Fruit fly (Drosophila melanogaster) whole organism, embryonic: Measurements from ENCODE around the gene CG34293.

Source experiments
- Atf-2 ChIP-seq: fragments of 200-800 bp; sonication (Bioruptor generic); optimal IDR thresholded peaks from 2 replicates; lab custom pipeline; 2016; ENCODE audit warnings: missing biosample characterization, missing genetic modification characterization
- CG10462 ChIP-seq: fragments of 200-800 bp; sonication (Bioruptor generic); optimal IDR thresholded peaks from 2 replicates; lab custom pipeline; 2016; ENCODE audit warnings: missing biosample characterization, missing genetic modification characterization
- CG12942 ChIP-seq: fragments of 200-800 bp; sonication (Bioruptor generic); optimal IDR thresholded peaks from 3 replicates; lab custom pipeline; 2016; ENCODE audit warnings: missing biosample characterization, missing genetic modification characterization
- CG14441 ChIP-seq: fragments of 200-800 bp; sonication (Bioruptor generic); IDR thresholded peaks from 2 replicates; pipeline ENCODE4 v1.3.6; 2022; ENCODE audit warnings: missing biosample characterization, missing genetic modification characterization
- CG15514 ChIP-seq: fragments of 200-800 bp; sonication (Bioruptor generic); optimal IDR thresholded peaks from 3 replicates; lab custom pipeline; 2017; ENCODE audit warnings: missing biosample characterization, missing genetic modification characterization, mild to moderate bottlenecking, moderate library complexity, missing genetic modification reagents
- CG15696 ChIP-seq: fragments of 200-800 bp; sonication (Bioruptor generic); optimal IDR thresholded peaks from 2 replicates; lab custom pipeline; 2019; ENCODE audit warnings: missing biosample characterization, mild to moderate bottlenecking, missing genetic modification characterization, moderate library complexity
- CG17328 ChIP-seq: fragments of 200-800 bp; sonication (Bioruptor generic); IDR thresholded peaks from 2 replicates; pipeline ENCODE4 v1.3.6; 2022; ENCODE audit warnings: missing biosample characterization, missing genetic modification characterization
- CG17359 ChIP-seq: fragments of 200-800 bp; sonication (Bioruptor generic); optimal IDR thresholded peaks from 3 replicates; lab custom pipeline; 2018; ENCODE audit warnings: missing biosample characterization, mild to moderate bottlenecking, missing genetic modification characterization, moderate library complexity
- CG17361 ChIP-seq: fragments of 200-800 bp; sonication (Bioruptor generic); IDR thresholded peaks from 3 replicates; pipeline ENCODE4 v1.3.6; 2022; ENCODE audit warnings: missing biosample characterization, missing genetic modification characterization
- CG1832 ChIP-seq: fragments of 200-800 bp; sonication (Bioruptor generic); optimal IDR thresholded peaks from 2 replicates; lab custom pipeline; 2017; ENCODE audit warnings: missing biosample characterization, mild to moderate bottlenecking, missing genetic modification characterization, inconsistent platforms
- CG18476 ChIP-seq: fragments of 200-800 bp; sonication (Bioruptor generic); optimal IDR thresholded peaks from 2 replicates; lab custom pipeline; 2016; ENCODE audit warnings: missing biosample characterization, mild to moderate bottlenecking, missing genetic modification characterization
- CG2202 ChIP-seq: fragments of 200-800 bp; sonication (Bioruptor generic); optimal IDR thresholded peaks from 2 replicates; lab custom pipeline; 2018; ENCODE audit warnings: missing biosample characterization, mild to moderate bottlenecking, missing genetic modification characterization
- CG33213 ChIP-seq: fragments of 200-800 bp; sonication (Bioruptor generic); optimal IDR thresholded peaks from 3 replicates; lab custom pipeline; 2016; ENCODE audit warnings: missing biosample characterization, missing genetic modification characterization
- CG4282 ChIP-seq: fragments of 200-800 bp; sonication (Bioruptor generic); optimal IDR thresholded peaks from 2 replicates; lab custom pipeline; 2016; ENCODE audit warnings: missing biosample characterization, missing genetic modification characterization
- CG7786 ChIP-seq: fragments of 200-800 bp; sonication (Bioruptor generic); optimal IDR thresholded peaks from 2 replicates; lab custom pipeline; 2016; ENCODE audit warnings: missing biosample characterization, missing genetic modification characterization
- CG8388 ChIP-seq: fragments of 200-800 bp; sonication (Bioruptor generic); optimal IDR thresholded peaks from 2 replicates; lab custom pipeline; 2019; ENCODE audit warnings: missing biosample characterization, mild to moderate bottlenecking, missing genetic modification characterization, moderate library complexity
- CG8944 ChIP-seq: fragments of 200-800 bp; sonication (Bioruptor generic); optimal IDR thresholded peaks from 3 replicates; lab custom pipeline; 2016; ENCODE audit warnings: missing biosample characterization, missing genetic modification characterization
- CG9727 ChIP-seq: fragments of 200-800 bp; sonication (Bioruptor generic); optimal IDR thresholded peaks from 3 replicates; lab custom pipeline; 2017; ENCODE audit warnings: missing biosample characterization, mild to moderate bottlenecking, missing genetic modification characterization
- Camta ChIP-seq: fragments of 200-800 bp; sonication (Bioruptor generic); optimal IDR thresholded peaks from 2 replicates; lab custom pipeline; 2016; ENCODE audit warnings: missing biosample characterization, missing genetic modification characterization
- Chrac-16 ChIP-seq: fragments of 200-800 bp; sonication (Bioruptor generic); optimal IDR thresholded peaks from 3 replicates; lab custom pipeline; 2016; ENCODE audit warnings: missing biosample characterization, missing genetic modification characterization
- Dip3 ChIP-seq: fragments of 200-800 bp; sonication (Bioruptor generic); optimal IDR thresholded peaks from 3 replicates; lab custom pipeline; 2016; ENCODE audit warnings: missing biosample characterization, missing genetic modification characterization
- Eip74EF ChIP-seq, 2 experiments: fragments of 200-800 bp in 1 of 2; fragments of >200 bp in 1 of 2; sonication (Bioruptor generic) in 1 of 2; optimal IDR thresholded peaks; 2 replicates each; lab custom pipeline; 2017 to 2019; ENCODE audit warnings: missing biosample characterization in 2 of 2, missing genetic modification characterization in 2 of 2, mild to moderate bottlenecking in 1 of 2, moderate library complexity in 1 of 2
- Ets65A ChIP-seq: fragments of 200-800 bp; sonication (Bioruptor generic); peaks from one replicate; lab custom pipeline; 2016; ENCODE audit warnings: missing biosample characterization, missing genetic modification characterization
- Fer1 ChIP-seq: fragments of 200-800 bp; sonication (Bioruptor generic); optimal IDR thresholded peaks from 2 replicates; lab custom pipeline; 2017; ENCODE audit warnings: missing biosample characterization, mild to moderate bottlenecking, missing genetic modification characterization
- GATAe ChIP-seq: fragments of 200-800 bp; sonication (Bioruptor generic); conservative IDR thresholded peaks from 2 replicates; pipeline ENCODE4 v1.3.6; 2022; ENCODE audit warnings: missing biosample characterization, missing genetic modification characterization
- HHEX ChIP-seq: fragments of 200-800 bp; sonication (Bioruptor generic); optimal IDR thresholded peaks from 3 replicates; lab custom pipeline; 2017; ENCODE audit warnings: missing biosample characterization, mild to moderate bottlenecking, missing genetic modification characterization, missing genetic modification reagents
- Hand ChIP-seq: fragments of 200-800 bp; sonication (Bioruptor generic); optimal IDR thresholded peaks from 2 replicates; lab custom pipeline; 2017; ENCODE audit warnings: mild to moderate bottlenecking, missing biosample characterization, missing genetic modification reagents, missing genetic modification characterization
- MBD-R2 ChIP-seq: fragments of 200-800 bp; sonication (Bioruptor generic); IDR thresholded peaks from 2 replicates; pipeline ENCODE4 v1.3.6; 2022; ENCODE audit warnings: missing biosample characterization, missing genetic modification characterization
- MTF-1 ChIP-seq: fragments of 200-800 bp; sonication (Bioruptor generic); optimal IDR thresholded peaks from 2 replicates; lab custom pipeline; 2018; ENCODE audit warnings: missing biosample characterization, mild to moderate bottlenecking, missing genetic modification characterization, borderline replicate concordance
- Myb ChIP-seq: fragments of 200-800 bp; sonication (Bioruptor generic); optimal IDR thresholded peaks from 2 replicates; lab custom pipeline; 2016; ENCODE audit warnings: missing biosample characterization, missing genetic modification characterization
- NfI ChIP-seq: fragments of 200-800 bp; sonication (Bioruptor generic); optimal IDR thresholded peaks from 3 replicates; lab custom pipeline; 2018; ENCODE audit warnings: missing biosample characterization, mild to moderate bottlenecking, missing genetic modification characterization, moderate library complexity
- Sox102F ChIP-seq: fragments of 200-800 bp; sonication (Bioruptor generic); optimal IDR thresholded peaks from 2 replicates; lab custom pipeline; 2018; ENCODE audit warnings: missing biosample characterization, mild to moderate bottlenecking, missing genetic modification characterization, moderate library complexity
- Usf ChIP-seq: fragments of 200-800 bp; sonication (Bioruptor generic); optimal IDR thresholded peaks from 2 replicates; lab custom pipeline; 2017; ENCODE audit warnings: missing genotype, missing biosample characterization, missing genetic modification characterization
- amos ChIP-seq: fragments of 200-800 bp; sonication (Bioruptor generic); IDR thresholded peaks from 2 replicates; pipeline ENCODE4 v1.3.6; 2022; ENCODE audit warnings: missing biosample characterization, missing genetic modification characterization; ENCODE audit not compliant: partially characterized antibody
- aop ChIP-seq: fragments of 200-800 bp; sonication (Bioruptor generic); IDR thresholded peaks from 2 replicates; pipeline ENCODE4 v1.3.6; 2022; ENCODE audit warnings: missing biosample characterization, missing genetic modification characterization
- ap ChIP-seq: fragments of 200-800 bp; sonication (Bioruptor generic); IDR thresholded peaks from 2 replicates; pipeline ENCODE4 v1.3.6; 2022; ENCODE audit warnings: missing biosample characterization, missing genetic modification characterization
- ash1 ChIP-seq: fragments of 200-800 bp; sonication (Bioruptor generic); optimal IDR thresholded peaks from 2 replicates; lab custom pipeline; 2018; ENCODE audit warnings: missing biosample characterization, mild to moderate bottlenecking, missing genetic modification characterization
- bsh ChIP-seq, 2 experiments: fragments of 200-800 bp; sonication (Bioruptor generic); optimal IDR thresholded peaks; 2 replicates each; lab custom pipeline; 2017 to 2018; ENCODE audit warnings: mild to moderate bottlenecking in 2 of 2, missing biosample characterization in 2 of 2, missing genetic modification characterization in 2 of 2, moderate library complexity in 1 of 2
- cg ChIP-seq: fragments of 200-800 bp; sonication (Bioruptor generic); optimal IDR thresholded peaks from 3 replicates; lab custom pipeline; 2019; ENCODE audit warnings: missing biosample characterization, mild to moderate bottlenecking, missing genetic modification characterization, moderate library complexity
- chif ChIP-seq, 2 experiments: fragments of 200-800 bp; sonication (Bioruptor generic); optimal IDR thresholded peaks; 3 replicates each; lab custom pipeline; 2016; ENCODE audit warnings: missing biosample characterization in 2 of 2, missing genetic modification characterization in 2 of 2
- dan ChIP-seq: fragments of 200-800 bp; sonication (Bioruptor generic); IDR thresholded peaks from 2 replicates; pipeline ENCODE4 v1.3.6; 2022; ENCODE audit warnings: missing biosample characterization, missing genetic modification characterization
- exex ChIP-seq: fragments of 200-800 bp; sonication (Bioruptor generic); optimal IDR thresholded peaks from 4 replicates; lab custom pipeline; 2018; ENCODE audit warnings: missing biosample characterization, mild to moderate bottlenecking, missing genetic modification characterization, moderate library complexity
- gce ChIP-seq: fragments of 200-800 bp; sonication (Bioruptor generic); IDR thresholded peaks from 3 replicates; pipeline ENCODE4 v1.3.6; 2022; ENCODE audit warnings: missing biosample characterization, missing genetic modification characterization
- gcm ChIP-seq: fragments of 200-800 bp; sonication (Bioruptor generic); optimal IDR thresholded peaks from 2 replicates; lab custom pipeline; 2019; ENCODE audit warnings: missing biosample characterization, mild to moderate bottlenecking, missing genetic modification characterization, moderate library complexity
- jumu ChIP-seq: fragments of 200-800 bp; sonication (Bioruptor generic); optimal IDR thresholded peaks from 3 replicates; lab custom pipeline; 2016; ENCODE audit warnings: missing biosample characterization, missing genetic modification characterization
- pita ChIP-seq: fragments of 200-800 bp; sonication (Bioruptor generic); optimal IDR thresholded peaks from 2 replicates; lab custom pipeline; 2017; ENCODE audit warnings: missing biosample characterization, mild to moderate bottlenecking, missing genetic modification characterization
- pros ChIP-seq: fragments of 200-800 bp; sonication (Bioruptor generic); optimal IDR thresholded peaks from 3 replicates; lab custom pipeline; 2019; ENCODE audit warnings: missing biosample characterization, mild to moderate bottlenecking, missing genetic modification characterization, moderate library complexity
- sima ChIP-seq: fragments of 200-800 bp; sonication (Bioruptor generic); optimal IDR thresholded peaks from 2 replicates; lab custom pipeline; 2016; ENCODE audit warnings: missing biosample characterization, missing genetic modification characterization
- trem ChIP-seq: fragments of 200-800 bp; optimal IDR thresholded peaks from 3 replicates; lab custom pipeline; 2019; ENCODE audit warnings: missing biosample characterization, mild to moderate bottlenecking, missing genetic modification characterization, moderate library complexity
- unpg ChIP-seq: fragments of 200-800 bp; sonication (Bioruptor generic); optimal IDR thresholded peaks from 3 replicates; lab custom pipeline; 2018; ENCODE audit warnings: missing biosample characterization, mild to moderate bottlenecking, missing genetic modification characterization, moderate library complexity
- z ChIP-seq: fragments of 200-800 bp; sonication (Bioruptor generic); IDR thresholded peaks from 3 replicates; pipeline ENCODE4 v1.3.6; 2022; ENCODE audit warnings: missing biosample characterization, missing genetic modification characterization

CG34293 gene

dm6 chr3R:27137914-27138323 is 27.5 kb downstream of the CG34293 start (continued):
- TF ChIP-seq CG15696 (tag; lab: Kevin White, UChicago) (no peak), CG10462 (GFP tag; lab: Kevin White, UChicago) (peak; percentile 8), CG7786 (GFP tag; lab: Kevin White, UChicago) (no peak), gce (GFP tag; lab: Robert Waterston, UW) (no peak), amos (GFP tag; lab: Robert Waterston, UW) (no peak), CG17328 (GFP tag; lab: Robert Waterston, UW) (no peak), trem (tag; lab: Kevin White, UChicago) (no peak), gcm (GFP tag; lab: Kevin White, UChicago) (peak; percentile 49), pros (GFP tag; lab: Kevin White, UChicago) (peak; percentile 1), sima (GFP tag; lab: Kevin White, UChicago) (no peak), MBD-R2 (no peak), CG18476 (GFP tag; lab: Kevin White, UChicago) (no peak), Dip3 (no peak), z (GFP tag; lab: Robert Waterston, UW) (no peak), ap (GFP tag; lab: Robert Waterston, UW) (no peak), CG17361 (peak; percentile 56; the same call in 2 of the 3 replicates), jumu (GFP tag; lab: Kevin White, UChicago) (no peak), CG9727 (no peak), aop (GFP tag; lab: Robert Waterston, UW) (no peak), MTF-1 (no peak), Usf (no peak), CG12942 (GFP tag; lab: Kevin White, UChicago) (no peak), Myb (no peak), CG15514 (no peak), bsh (GFP tag; optimal IDR thresholded peaks at IDR 0.05; lab: Kevin White, UChicago) (peak in 1 of 2 experiments; percentile 68), cg (peak; percentile 80), ash1 (GFP tag; lab: Kevin White, UChicago) (no peak), Fer1 (GFP tag; lab: Kevin White, UChicago) (peak; percentile 25), CG14441 (GFP tag; lab: Robert Waterston, UW) (no peak), CG8388 (GFP tag; lab: Kevin White, UChicago) (peak; percentile 6), NfI (GFP tag; lab: Kevin White, UChicago) (no peak), unpg (GFP tag; lab: Kevin White, UChicago) (peak; percentile 28), CG2202 (peak; percentile 34), Chrac-16 (GFP tag; lab: Kevin White, UChicago) (no peak), CG4282 (GFP tag; lab: Kevin White, UChicago) (no peak), pita (GFP tag; lab: Kevin White, UChicago) (no peak), dan (no peak), CG33213 (GFP tag; lab: Kevin White, UChicago) (no peak), Ets65A (GFP tag; lab: Kevin White, UChicago) (no peak), Camta (GFP tag; lab: Kevin White, UChicago) (peak; percentile 6), chif (GFP tag; optimal IDR thresholded peaks at IDR 0.05; lab: Kevin White, UChicago) (no peak), Atf-2 (no peak), Sox102F (GFP tag; lab: Kevin White, UChicago) (peak; percentile 45), CG1832 (GFP tag; lab: Kevin White, UChicago) (no peak), CG8944 (GFP tag; lab: Kevin White, UChicago) (no peak), HHEX (no peak), GATAe (GFP tag; lab: Robert Waterston, UW) (no peak), Eip74EF (GFP tag; optimal IDR thresholded peaks at IDR 0.05; lab: Kevin White, UChicago) (peak in 1 of 2 experiments; percentile 52), Hand (GFP tag; lab: Kevin White, UChicago) (no peak), CG17359 (tag; lab: Kevin White, UChicago) (peak; percentile 61), exex (tag; lab: Kevin White, UChicago) (no peak)
